Fruit fly (Drosophila melanogaster) whole organism, embryonic: ENCODE measurements around the gene papi.

Experiments used
- CG10321 ChIP-seq: fragments of 200-800 bp; sonication (Bioruptor generic); IDR thresholded peaks from 2 replicates; pipeline ENCODE4 v1.3.6; 2022; ENCODE audit warnings: missing biosample characterization, missing genetic modification characterization
- CG11696 ChIP-seq: fragments of 200-800 bp; sonication (Bioruptor generic); IDR thresholded peaks from 2 replicates; pipeline ENCODE4 v1.3.6; 2022; ENCODE audit warnings: missing biosample characterization, missing genetic modification characterization
- CG11723 ChIP-seq: fragments of 200-800 bp; sonication (Bioruptor generic); optimal IDR thresholded peaks from 2 replicates; lab custom pipeline; 2017; ENCODE audit warnings: missing biosample characterization, mild to moderate bottlenecking, missing genetic modification characterization
- CG12236 ChIP-seq: fragments of 200-800 bp; sonication (Bioruptor generic); optimal IDR thresholded peaks from 2 replicates; lab custom pipeline; 2016; ENCODE audit warnings: missing biosample characterization, missing genetic modification characterization
- CG13624 ChIP-seq: fragments of 200-800 bp; sonication (Bioruptor generic); optimal IDR thresholded peaks from 2 replicates; lab custom pipeline; 2016; ENCODE audit warnings: missing biosample characterization, missing genetic modification characterization
- CG15011 ChIP-seq: fragments of 200-800 bp; sonication (Bioruptor generic); optimal IDR thresholded peaks from 3 replicates; lab custom pipeline; 2018; ENCODE audit warnings: missing biosample characterization, mild to moderate bottlenecking, missing genetic modification characterization
- CG16815 ChIP-seq: fragments of 200-800 bp; sonication (Bioruptor generic); optimal IDR thresholded peaks from 3 replicates; lab custom pipeline; 2017; ENCODE audit warnings: missing biosample characterization, mild to moderate bottlenecking, missing genetic modification characterization
- CG17328 ChIP-seq: fragments of 200-800 bp; sonication (Bioruptor generic); IDR thresholded peaks from 2 replicates; pipeline ENCODE4 v1.3.6; 2022; ENCODE audit warnings: missing biosample characterization, missing genetic modification characterization
- CG18262 ChIP-seq: fragments of 200-800 bp; optimal IDR thresholded peaks from 3 replicates; lab custom pipeline; 2019; ENCODE audit warnings: missing biosample characterization, mild to moderate bottlenecking, missing genetic modification characterization, moderate library complexity
- CG1832 ChIP-seq: fragments of 200-800 bp; sonication (Bioruptor generic); optimal IDR thresholded peaks from 2 replicates; lab custom pipeline; 2017; ENCODE audit warnings: missing biosample characterization, mild to moderate bottlenecking, missing genetic modification characterization, inconsistent platforms
- CG3065 ChIP-seq: fragments of 200-800 bp; sonication (Bioruptor generic); optimal IDR thresholded peaks from 2 replicates; lab custom pipeline; 2016; ENCODE audit warnings: missing biosample characterization, missing genetic modification characterization
- CG4328 ChIP-seq: fragments of 200-800 bp; sonication (Bioruptor generic); optimal IDR thresholded peaks from 3 replicates; lab custom pipeline; 2017; ENCODE audit warnings: missing biosample characterization, missing genetic modification reagents, missing genetic modification characterization
- CG4820 ChIP-seq: fragments of 200-800 bp; sonication (Bioruptor generic); optimal IDR thresholded peaks from 3 replicates; lab custom pipeline; 2016; ENCODE audit warnings: missing biosample characterization, missing genetic modification characterization
- CG6683 ChIP-seq: fragments of 200-800 bp; sonication (Bioruptor generic); optimal IDR thresholded peaks from 2 replicates; lab custom pipeline; 2017; ENCODE audit warnings: missing biosample characterization, mild to moderate bottlenecking, missing genetic modification characterization, missing genetic modification reagents
- CG6791 ChIP-seq: fragments of 200-800 bp; sonication (Bioruptor generic); IDR thresholded peaks from 3 replicates; pipeline ENCODE4 v1.3.6; 2022; ENCODE audit warnings: missing biosample characterization, missing genetic modification characterization; ENCODE audit not compliant: partially characterized antibody
- CG7963 ChIP-seq: fragments of 200-800 bp; sonication (Bioruptor generic); IDR thresholded peaks from 3 replicates; pipeline ENCODE4 v1.3.6; 2022; ENCODE audit warnings: missing biosample characterization, missing genetic modification characterization; ENCODE audit not compliant: partially characterized antibody
- CG8089 ChIP-seq: fragments of 200-800 bp; sonication (Bioruptor generic); optimal IDR thresholded peaks from 3 replicates; lab custom pipeline; 2016; ENCODE audit warnings: missing biosample characterization, missing genetic modification characterization
- CG9876 ChIP-seq: fragments of 200-800 bp; sonication (Bioruptor generic); optimal IDR thresholded peaks from 2 replicates; lab custom pipeline; 2016; ENCODE audit warnings: missing biosample characterization, missing genetic modification characterization
- CHES-1-like ChIP-seq: fragments of 200-800 bp; sonication (Bioruptor generic); optimal IDR thresholded peaks from 2 replicates; lab custom pipeline; 2016; ENCODE audit warnings: missing biosample characterization, missing genetic modification characterization
- Doc3 ChIP-seq: fragments of 200-800 bp; sonication (Bioruptor generic); IDR thresholded peaks from 3 replicates; pipeline ENCODE4 v1.3.6; 2022; ENCODE audit warnings: missing biosample characterization, missing genetic modification characterization; ENCODE audit not compliant: partially characterized antibody
- Ets97D ChIP-seq: fragments of 200-800 bp; sonication (Bioruptor generic); optimal IDR thresholded peaks from 3 replicates; lab custom pipeline; 2016; ENCODE audit warnings: missing biosample characterization, missing genetic modification characterization
- H15 ChIP-seq: fragments of 200-800 bp; sonication (Bioruptor generic); IDR thresholded peaks from 3 replicates; pipeline ENCODE4 v1.3.6; 2022; ENCODE audit warnings: missing biosample characterization, missing genetic modification characterization
- HmgZ ChIP-seq: fragments of 200-800 bp; sonication (Bioruptor generic); optimal IDR thresholded peaks from 2 replicates; lab custom pipeline; 2018; ENCODE audit warnings: missing biosample characterization, mild to moderate bottlenecking, missing genetic modification characterization
- Max ChIP-seq: fragments of 200-800 bp; sonication (Bioruptor generic); optimal IDR thresholded peaks from 2 replicates; lab custom pipeline; 2016; ENCODE audit warnings: missing biosample characterization, mild to moderate bottlenecking, missing genetic modification characterization
- Myb ChIP-seq: fragments of 200-800 bp; sonication (Bioruptor generic); optimal IDR thresholded peaks from 2 replicates; lab custom pipeline; 2016; ENCODE audit warnings: missing biosample characterization, missing genetic modification characterization
- Neu2 ChIP-seq: fragments of 200-800 bp; sonication (Bioruptor generic); optimal IDR thresholded peaks from 3 replicates; lab custom pipeline; 2016; ENCODE audit warnings: missing biosample characterization, missing genetic modification characterization, borderline replicate concordance
- NfI ChIP-seq: fragments of 200-800 bp; sonication (Bioruptor generic); optimal IDR thresholded peaks from 3 replicates; lab custom pipeline; 2018; ENCODE audit warnings: missing biosample characterization, mild to moderate bottlenecking, missing genetic modification characterization, moderate library complexity
- Oaz ChIP-seq: fragments of 200-800 bp; sonication (Bioruptor generic); IDR thresholded peaks from 2 replicates; pipeline ENCODE4 v1.3.6; 2022; ENCODE audit warnings: missing biosample characterization, missing genetic modification characterization
- Optix ChIP-seq: fragments of 200-800 bp; sonication (Bioruptor generic); IDR thresholded peaks from 3 replicates; pipeline ENCODE4 v1.3.6; 2022; ENCODE audit warnings: missing biosample characterization, missing genetic modification characterization
- Side ChIP-seq: fragments of 200-800 bp; sonication (Bioruptor generic); optimal IDR thresholded peaks from 2 replicates; lab custom pipeline; 2016; ENCODE audit warnings: missing biosample characterization, missing genetic modification characterization
- Six4 ChIP-seq: fragments of 200-800 bp; sonication (Bioruptor generic); optimal IDR thresholded peaks from 2 replicates; lab custom pipeline; 2016; ENCODE audit warnings: missing biosample characterization, missing genetic modification characterization
- YL-1 ChIP-seq: fragments of 200-800 bp; sonication (Bioruptor generic); optimal IDR thresholded peaks from 3 replicates; lab custom pipeline; 2017; ENCODE audit warnings: missing biosample characterization, mild to moderate bottlenecking, missing genetic modification characterization
- btn ChIP-seq: fragments of 200-800 bp; sonication (Bioruptor generic); optimal IDR thresholded peaks from 2 replicates; lab custom pipeline; 2016; ENCODE audit warnings: missing biosample characterization, missing genetic modification characterization
- cad ChIP-seq: fragments of >200 bp; optimal IDR thresholded peaks from 2 replicates; lab custom pipeline; 2017; ENCODE audit warnings: missing biosample characterization, missing genetic modification characterization
- ci ChIP-seq: fragments of 200-800 bp; sonication (Bioruptor generic); IDR thresholded peaks from 3 replicates; pipeline ENCODE4 v1.3.6; 2022; ENCODE audit warnings: missing biosample characterization, missing genetic modification characterization
- cwo ChIP-seq: fragments of 200-800 bp; sonication (Bioruptor generic); optimal IDR thresholded peaks from 3 replicates; lab custom pipeline; 2017; ENCODE audit warnings: missing biosample characterization, missing genetic modification characterization, mild to moderate bottlenecking, moderate library complexity, missing genetic modification reagents
- da ChIP-seq: fragments of 200-800 bp; sonication (Bioruptor generic); optimal IDR thresholded peaks from 2 replicates; lab custom pipeline; 2016; ENCODE audit warnings: missing biosample characterization, missing genetic modification characterization
- ems ChIP-seq: fragments of 200-800 bp; sonication (Bioruptor generic); optimal IDR thresholded peaks from 3 replicates; lab custom pipeline; 2016; ENCODE audit warnings: missing biosample characterization, missing genetic modification characterization
- ewg ChIP-seq: fragments of 200-800 bp; sonication (Bioruptor generic); optimal IDR thresholded peaks from 3 replicates; lab custom pipeline; 2017; ENCODE audit warnings: mild to moderate bottlenecking, missing biosample characterization, missing genetic modification reagents, missing genetic modification characterization
- gcm ChIP-seq: fragments of 200-800 bp; sonication (Bioruptor generic); optimal IDR thresholded peaks from 2 replicates; lab custom pipeline; 2019; ENCODE audit warnings: missing biosample characterization, mild to moderate bottlenecking, missing genetic modification characterization, moderate library complexity
- hb ChIP-seq: fragments of 200-800 bp; sonication (Bioruptor generic); IDR thresholded peaks from 3 replicates; pipeline ENCODE4 v1.3.6; 2022; ENCODE audit warnings: missing biosample characterization, missing genetic modification characterization; ENCODE audit not compliant: partially characterized antibody
- hth ChIP-seq: fragments of >200 bp; optimal IDR thresholded peaks from 2 replicates; lab custom pipeline; 2017; ENCODE audit warnings: inconsistent platforms
- mld ChIP-seq: fragments of 200-800 bp; sonication (Bioruptor generic); IDR thresholded peaks from 3 replicates; pipeline ENCODE4 v1.3.6; 2022; ENCODE audit warnings: missing biosample characterization, missing genetic modification characterization; ENCODE audit not compliant: partially characterized antibody
- nau ChIP-seq: fragments of 200-800 bp; sonication (Bioruptor generic); optimal IDR thresholded peaks from 3 replicates; lab custom pipeline; 2017; ENCODE audit warnings: missing biosample characterization, mild to moderate bottlenecking, missing genetic modification characterization, missing genetic modification reagents
- rib ChIP-seq: fragments of 200-800 bp; sonication (Bioruptor generic); IDR thresholded peaks from 2 replicates; pipeline ENCODE4 v1.3.6; 2022; ENCODE audit warnings: missing biosample characterization, missing genetic modification characterization
- slou ChIP-seq: fragments of 200-800 bp; sonication (Bioruptor generic); optimal IDR thresholded peaks from 3 replicates; lab custom pipeline; 2016; ENCODE audit warnings: missing biosample characterization, missing genetic modification characterization
- tio ChIP-seq: fragments of 200-800 bp; sonication (Bioruptor generic); optimal IDR thresholded peaks from 2 replicates; lab custom pipeline; 2017; ENCODE audit warnings: missing biosample characterization, missing genetic modification characterization, inconsistent platforms
- tup ChIP-seq: fragments of 200-800 bp; sonication (Bioruptor generic); optimal IDR thresholded peaks from 2 replicates; lab custom pipeline; 2016; ENCODE audit warnings: missing biosample characterization, mild to moderate bottlenecking, missing genetic modification characterization, moderate library complexity
- unpg ChIP-seq: fragments of 200-800 bp; sonication (Bioruptor generic); optimal IDR thresholded peaks from 3 replicates; lab custom pipeline; 2018; ENCODE audit warnings: missing biosample characterization, mild to moderate bottlenecking, missing genetic modification characterization, moderate library complexity
- zen2 ChIP-seq: fragments of 200-800 bp; sonication (Bioruptor generic); IDR thresholded peaks from 3 replicates; pipeline ENCODE4 v1.3.6; 2022; ENCODE audit warnings: missing biosample characterization, missing genetic modification characterization; ENCODE audit not compliant: partially characterized antibody

Gene papi

DNA sequence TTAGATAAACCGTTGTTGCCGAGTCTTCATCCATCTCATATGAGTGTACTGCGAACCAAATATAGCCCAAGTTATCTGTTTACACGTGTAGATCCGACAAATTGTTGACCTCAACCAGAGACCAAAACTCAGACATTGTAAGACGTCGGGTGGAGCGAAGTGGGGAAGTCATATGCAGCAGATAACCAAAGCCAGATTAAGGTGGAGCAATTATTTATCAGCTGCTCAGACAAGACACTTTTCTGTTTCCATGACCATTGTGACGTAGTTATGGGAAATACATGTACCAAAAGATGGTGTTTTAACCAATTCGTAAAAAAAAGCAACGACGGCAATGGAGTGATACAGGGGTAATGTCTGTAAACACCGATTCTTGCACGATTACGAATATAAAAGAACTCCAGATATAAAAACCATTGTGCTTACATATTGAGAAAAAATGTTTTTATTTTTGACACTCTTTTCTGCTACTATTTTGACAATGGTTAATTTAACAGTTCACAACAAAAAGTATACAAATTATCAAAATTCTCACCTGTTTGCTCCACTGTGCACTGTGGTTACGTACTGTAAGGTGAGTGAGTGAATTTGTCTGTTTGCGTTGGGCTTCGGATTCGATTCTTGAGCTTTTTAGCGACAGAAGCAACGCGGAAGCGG, 43.1 kb upstream of the papi start (continued):
- TF ChIP-seq Side (peak; percentile 9), CG15011 (no peak), CG11696 (GFP tag; lab: Robert Waterston, UW) (peak; percentile 46; the same call in 1 of the 2 replicates), Six4 (GFP tag; lab: Kevin White, UChicago) (peak; percentile 14), CG9876 (no peak), Doc3 (GFP tag; lab: Robert Waterston, UW) (no peak), Neu2 (no peak), CG7963 (GFP tag; lab: Robert Waterston, UW) (no peak), tio (GFP tag; lab: Kevin White, UChicago) (peak; percentile 45), CG6791 (GFP tag; lab: Robert Waterston, UW) (no peak), CG18262 (peak; percentile 37), NfI (GFP tag; lab: Kevin White, UChicago) (peak; percentile 37), H15 (GFP tag; lab: Robert Waterston, UW) (no peak), CG10321 (GFP tag; lab: Robert Waterston, UW) (no peak), CG16815 (GFP tag; lab: Kevin White, UChicago) (no peak), nau (GFP tag; lab: Kevin White, UChicago) (peak; percentile 38), CG12236 (GFP tag; lab: Kevin White, UChicago) (peak; percentile 1), YL-1 (GFP tag; lab: Kevin White, UChicago) (no peak), CG13624 (GFP tag; lab: Kevin White, UChicago) (peak; percentile 45), mld (GFP tag; lab: Robert Waterston, UW) (no peak), Oaz (GFP tag; lab: Robert Waterston, UW) (no peak), ewg (GFP tag; lab: Kevin White, UChicago) (peak; percentile 17), CG11723 (GFP tag; lab: Kevin White, UChicago) (no peak), unpg (GFP tag; lab: Kevin White, UChicago) (peak; percentile 54), Ets97D (GFP tag; lab: Kevin White, UChicago) (no peak), zen2 (GFP tag; lab: Robert Waterston, UW) (no peak), btn (GFP tag; lab: Kevin White, UChicago) (no peak), hb (GFP tag; lab: Robert Waterston, UW) (no peak), CG6683 (GFP tag; lab: Kevin White, UChicago) (no peak), cad (GFP tag; lab: Kevin White, UChicago) (no peak), rib (GFP tag; lab: Robert Waterston, UW) (no peak), HmgZ (tag; lab: Kevin White, UChicago) (no peak), ci (no peak), gcm (GFP tag; lab: Kevin White, UChicago) (no peak), tup (GFP tag; lab: Kevin White, UChicago) (no peak), CG17328 (peak; percentile 53; the same call in 1 of the 2 replicates), CHES-1-like (GFP tag; lab: Kevin White, UChicago) (peak; percentile 49), hth (no peak), CG8089 (GFP tag; lab: Kevin White, UChicago) (no peak), cwo (GFP tag; lab: Kevin White, UChicago) (peak; percentile 17), CG4328 (GFP tag; lab: Kevin White, UChicago) (no peak), slou (GFP tag; lab: Kevin White, UChicago) (peak; percentile 30), Optix (GFP tag; lab: Robert Waterston, UW) (no peak), CG1832 (GFP tag; lab: Kevin White, UChicago) (no peak), da (GFP tag; lab: Kevin White, UChicago) (no peak), CG3065 (GFP tag; lab: Kevin White, UChicago) (peak; percentile 29), CG4820 (GFP tag; lab: Kevin White, UChicago) (peak; percentile 36), ems (GFP tag; lab: Kevin White, UChicago) (peak; percentile 9), Myb (GFP tag; lab: Kevin White, UChicago) (peak; percentile 46), Max (GFP tag; lab: Kevin White, UChicago) (peak; percentile 48)
